Fruit fly (Drosophila melanogaster) whole organism, pupa: ENCODE data around the gene CG1789.

Experiments
- CG10348 ChIP-seq: fragments of 200-800 bp; sonication (Bioruptor generic); IDR thresholded peaks from 2 replicates; pipeline ENCODE4 v1.3.6; 2022; ENCODE audit warnings: missing biosample characterization, missing genetic modification characterization
- CG12605 ChIP-seq: fragments of 200-800 bp; sonication (Bioruptor generic); IDR thresholded peaks from 2 replicates; pipeline ENCODE4 v1.3.6; 2022; ENCODE audit warnings: missing biosample characterization, missing genetic modification characterization
- CG13204 ChIP-seq: fragments of 200-800 bp; sonication (Bioruptor generic); optimal IDR thresholded peaks from 2 replicates; lab custom pipeline; 2018; ENCODE audit warnings: missing biosample characterization, mild to moderate bottlenecking, missing genetic modification characterization, moderate library complexity
- CG14655 ChIP-seq: fragments of 200-800 bp; sonication (Bioruptor generic); optimal IDR thresholded peaks from 3 replicates; lab custom pipeline; 2017; ENCODE audit warnings: mild to moderate bottlenecking, missing biosample characterization, missing genetic modification reagents, missing genetic modification characterization
- CG15710 ChIP-seq: fragments of 200-800 bp; sonication (Bioruptor generic); optimal IDR thresholded peaks from 2 replicates; lab custom pipeline; 2018; ENCODE audit warnings: missing biosample characterization, mild to moderate bottlenecking, missing genetic modification characterization, moderate library complexity
- CG17806 ChIP-seq: fragments of 200-800 bp; sonication (Bioruptor generic); optimal IDR thresholded peaks from 2 replicates; lab custom pipeline; 2018; ENCODE audit warnings: missing biosample characterization, mild to moderate bottlenecking, missing genetic modification characterization, moderate library complexity
- CG32121 ChIP-seq: fragments of 200-800 bp; sonication (Bioruptor generic); IDR thresholded peaks from 2 replicates; pipeline ENCODE4 v1.3.6; 2022; ENCODE audit warnings: missing biosample characterization, missing genetic modification characterization
- CG34367 ChIP-seq: fragments of 200-800 bp; sonication (Bioruptor generic); optimal IDR thresholded peaks from 2 replicates; lab custom pipeline; 2018; ENCODE audit warnings: missing biosample characterization, mild to moderate bottlenecking, missing genetic modification characterization
- CG4496 ChIP-seq: fragments of 200-800 bp; sonication (Bioruptor generic); IDR thresholded peaks from 3 replicates; pipeline ENCODE4 v1.3.6; 2022; ENCODE audit warnings: missing biosample characterization, missing genetic modification characterization
- CG8159 ChIP-seq: fragments of 200-800 bp; sonication (Bioruptor generic); optimal IDR thresholded peaks from 3 replicates; lab custom pipeline; 2018; ENCODE audit warnings: missing biosample characterization, mild to moderate bottlenecking, missing genetic modification characterization, moderate library complexity
- CG8301 ChIP-seq: fragments of 200-800 bp; sonication (Bioruptor generic); optimal IDR thresholded peaks from 2 replicates; lab custom pipeline; 2018; ENCODE audit warnings: missing biosample characterization, mild to moderate bottlenecking, missing genetic modification characterization
- CG9948 ChIP-seq: fragments of 200-800 bp; sonication (Bioruptor generic); optimal IDR thresholded peaks from 2 replicates; lab custom pipeline; 2018; ENCODE audit warnings: missing biosample characterization, mild to moderate bottlenecking, missing genetic modification characterization, moderate library complexity
- D1 ChIP-seq: fragments of 200-800 bp; sonication (Bioruptor generic); optimal IDR thresholded peaks from 2 replicates; lab custom pipeline; 2018; ENCODE audit warnings: missing biosample characterization, mild to moderate bottlenecking, missing genetic modification characterization, moderate library complexity
- EcR ChIP-seq: fragments of 200-800 bp; sonication (Bioruptor generic); optimal IDR thresholded peaks from 3 replicates; lab custom pipeline; 2019; ENCODE audit warnings: missing biosample characterization, missing genetic modification characterization, mild to moderate bottlenecking, moderate library complexity, missing genetic modification reagents
- Ets98B ChIP-seq: fragments of 200-800 bp; sonication (Bioruptor generic); IDR thresholded peaks from 2 replicates; pipeline ENCODE4 v1.3.6; 2022; ENCODE audit warnings: missing biosample characterization, missing genetic modification characterization
- Pif1A ChIP-seq: fragments of 200-800 bp; sonication (Bioruptor generic); optimal IDR thresholded peaks from 3 replicates; lab custom pipeline; 2016; ENCODE audit warnings: missing biosample characterization, missing genetic modification characterization
- Pif1B ChIP-seq: fragments of 200-800 bp; sonication (Bioruptor generic); optimal IDR thresholded peaks from 3 replicates; lab custom pipeline; 2016; ENCODE audit warnings: missing biosample characterization, missing genetic modification characterization
- Snoo ChIP-seq: fragments of 200-800 bp; sonication (Bioruptor generic); optimal IDR thresholded peaks from 3 replicates; lab custom pipeline; 2017; ENCODE audit warnings: missing biosample characterization, mild to moderate bottlenecking, missing genetic modification characterization, inconsistent platforms
- fd96Ca ChIP-seq: fragments of 200-800 bp; sonication (Bioruptor generic); IDR thresholded peaks from 3 replicates; pipeline ENCODE4 v1.3.6; 2022; ENCODE audit warnings: missing biosample characterization, missing genetic modification characterization
- gl ChIP-seq: fragments of 200-800 bp; sonication (Bioruptor generic); optimal IDR thresholded peaks from 2 replicates; lab custom pipeline; 2018; ENCODE audit warnings: missing biosample characterization, mild to moderate bottlenecking, missing genetic modification characterization
- rn ChIP-seq: fragments of 200-800 bp; sonication (Bioruptor generic); IDR thresholded peaks from 2 replicates; pipeline ENCODE4 v1.3.6; 2022; ENCODE audit warnings: missing biosample characterization, missing genetic modification characterization

The CG1789 gene

DNA sequence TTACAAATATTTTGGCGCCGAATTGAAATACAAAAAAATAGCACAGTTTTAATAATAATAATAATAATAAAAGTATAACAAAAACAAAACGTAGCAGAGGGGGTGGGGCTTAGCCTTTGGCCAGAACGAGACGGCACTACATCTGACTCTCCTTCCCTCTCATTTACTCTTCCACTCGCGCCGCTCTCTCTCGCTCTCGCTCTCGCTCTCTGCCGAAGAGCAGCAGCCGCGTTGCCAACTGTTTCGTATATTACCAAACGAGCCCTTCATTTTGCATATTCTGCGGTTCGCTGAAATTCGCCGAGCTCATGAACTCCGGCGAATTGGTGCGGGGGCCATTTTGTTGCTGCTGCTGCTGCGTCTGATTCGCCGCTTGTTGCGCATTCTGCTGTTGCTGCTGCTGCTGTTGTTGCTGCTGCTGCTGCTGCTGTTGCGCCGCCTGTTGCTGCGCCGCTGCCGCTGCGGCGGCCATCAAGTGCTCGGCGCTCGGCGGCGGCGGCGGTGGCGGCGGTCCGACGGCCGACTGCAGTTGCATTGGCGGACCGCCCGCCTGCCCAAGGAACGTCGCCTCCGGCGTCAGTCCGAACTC is 37.5 kb downstream of the CG1789 start:
- TF ChIP-seq CG4496 (GFP tag; lab: Robert Waterston, UW) = no peak
- TF ChIP-seq D1 (tag; lab: Kevin White, UChicago) = peak; percentile 29
- no peak for TF ChIP-seq CG8301 (tag; lab: Kevin White, UChicago)
- no peak for TF ChIP-seq CG32121
- peak; percentile 27 for TF ChIP-seq CG13204 (GFP tag; lab: Kevin White, UChicago)
- no peak for TF ChIP-seq Pif1B (GFP tag; lab: Kevin White, UChicago)

- TF ChIP-seq CG13204 (GFP tag; lab: Kevin White, UChicago) = no peak
- TF ChIP-seq CG8159 (tag; lab: Kevin White, UChicago) = peak; percentile 13
Measured at dm6 chrX:8762260-8762659, 41.9 kb downstream of the CG1789 start.

- TF ChIP-seq CG8301 (tag; lab: Kevin White, UChicago) (no peak), CG9948 (no peak), Ets98B (GFP tag; lab: Robert Waterston, UW) (no peak), CG12605 (GFP tag; lab: Robert Waterston, UW) (no peak), CG13204 (GFP tag; lab: Kevin White, UChicago) (no peak)
Measured at dm6 chrX:8765270-8765669, 45.0 kb downstream of the CG1789 start.

- no peak for TF ChIP-seq CG9948
- TF ChIP-seq fd96Ca (GFP tag; lab: Robert Waterston, UW) = no peak
- no peak for TF ChIP-seq CG17806 (tag; lab: Kevin White, UChicago)
- no peak for TF ChIP-seq Pif1A (GFP tag; lab: Kevin White, UChicago)
- TF ChIP-seq CG10348 = no peak
- no peak for TF ChIP-seq Snoo
- TF ChIP-seq CG15710 (tag; lab: Kevin White, UChicago) = no peak
- TF ChIP-seq CG8159 (tag; lab: Kevin White, UChicago) = no peak
- TF ChIP-seq CG14655 (GFP tag; lab: Kevin White, UChicago) = no peak
- no peak for TF ChIP-seq Pif1B (GFP tag; lab: Kevin White, UChicago)
- no peak for TF ChIP-seq gl
- TF ChIP-seq CG8301 (tag; lab: Kevin White, UChicago) = no peak
- TF ChIP-seq CG32121 = no peak
- TF ChIP-seq D1 (tag; lab: Kevin White, UChicago) = no peak
- TF ChIP-seq Ets98B (GFP tag; lab: Robert Waterston, UW) = no peak
- TF ChIP-seq EcR (GFP tag; lab: Kevin White, UChicago) = no peak
- TF ChIP-seq rn (GFP tag; lab: Robert Waterston, UW) = no peak
- no peak for TF ChIP-seq CG34367 (tag; lab: Kevin White, UChicago)
- no peak for TF ChIP-seq CG13204 (GFP tag; lab: Kevin White, UChicago)
Measured at dm6 chrX:8767304-8767703, 47.0 kb downstream of the CG1789 start.

dm6 chrX:8769157-8769556 is 48.8 kb downstream of the CG1789 start:
- TF ChIP-seq Ets98B (GFP tag; lab: Robert Waterston, UW) = no peak

dm6 chrX:8770768-8771167 is 50.4 kb downstream of the CG1789 start:
- no peak for TF ChIP-seq CG4496 (GFP tag; lab: Robert Waterston, UW)
- TF ChIP-seq, all 21 proteins: peak for 0
